Fruit fly (Drosophila melanogaster) whole organism, embryonic: ENCODE results near the gene CG17221.

ENCODE experiments used
- CG10321 ChIP-seq: fragments of 200-800 bp; sonication (Bioruptor generic); IDR thresholded peaks from 2 replicates; pipeline ENCODE4 v1.3.6; 2022; ENCODE audit warnings: missing biosample characterization, missing genetic modification characterization
- CG10565 ChIP-seq: fragments of 200-800 bp; sonication (Bioruptor generic); optimal IDR thresholded peaks from 3 replicates; lab custom pipeline; 2016; ENCODE audit warnings: missing biosample characterization, mild to moderate bottlenecking, missing genetic modification characterization
- CG14965 ChIP-seq: fragments of 200-800 bp; sonication (Bioruptor generic); optimal IDR thresholded peaks from 2 replicates; lab custom pipeline; 2016; ENCODE audit warnings: missing biosample characterization, missing genetic modification characterization, borderline replicate concordance
- CG15269 ChIP-seq: fragments of 200-800 bp; sonication (Bioruptor generic); optimal IDR thresholded peaks from 2 replicates; lab custom pipeline; 2018; ENCODE audit warnings: missing biosample characterization, mild to moderate bottlenecking, missing genetic modification characterization, moderate library complexity
- CG1603 ChIP-seq: fragments of 200-800 bp; sonication (Bioruptor generic); optimal IDR thresholded peaks from 2 replicates; lab custom pipeline; 2019; ENCODE audit warnings: missing biosample characterization, mild to moderate bottlenecking, missing genetic modification characterization, moderate library complexity
- CG17912 ChIP-seq: fragments of 200-800 bp; sonication (Bioruptor generic); optimal IDR thresholded peaks from 2 replicates; lab custom pipeline; 2018; ENCODE audit warnings: missing biosample characterization, mild to moderate bottlenecking, missing genetic modification characterization
- CG2199 ChIP-seq: fragments of 200-800 bp; sonication (Bioruptor generic); IDR thresholded peaks from 3 replicates; pipeline ENCODE4 v1.3.6; 2022; ENCODE audit warnings: missing biosample characterization, missing genetic modification characterization
- CG2875 ChIP-seq: fragments of 200-800 bp; sonication (Bioruptor generic); optimal IDR thresholded peaks from 2 replicates; lab custom pipeline; 2017; ENCODE audit warnings: missing biosample characterization, mild to moderate bottlenecking, missing genetic modification characterization, missing genetic modification reagents
- CG31224 ChIP-seq: fragments of 200-800 bp; sonication (Bioruptor generic); IDR thresholded peaks from 2 replicates; pipeline ENCODE4 v1.3.6; 2022; ENCODE audit warnings: missing biosample characterization, missing genetic modification characterization
- CG34224 ChIP-seq: fragments of 200-800 bp; sonication (Bioruptor generic); IDR thresholded peaks from 3 replicates; pipeline ENCODE4 v1.3.6; 2022; ENCODE audit warnings: missing biosample characterization, missing genetic modification characterization; ENCODE audit not compliant: partially characterized antibody
- CG5180 ChIP-seq: fragments of 200-800 bp; sonication (Bioruptor generic); optimal IDR thresholded peaks from 3 replicates; lab custom pipeline; 2017; ENCODE audit warnings: missing biosample characterization, missing genetic modification characterization, mild to moderate bottlenecking, moderate library complexity, missing genetic modification reagents
- CG6813 ChIP-seq: fragments of 200-800 bp; sonication (Bioruptor generic); optimal IDR thresholded peaks from 2 replicates; lab custom pipeline; 2017; ENCODE audit warnings: missing biosample characterization, missing genetic modification characterization, mild to moderate bottlenecking, moderate library complexity, missing genetic modification reagents
- CG7839 ChIP-seq: fragments of 200-800 bp; sonication (Bioruptor generic); optimal IDR thresholded peaks from 3 replicates; lab custom pipeline; 2018; ENCODE audit warnings: missing biosample characterization, mild to moderate bottlenecking, missing genetic modification characterization, moderate library complexity
- CG8388 ChIP-seq: fragments of 200-800 bp; sonication (Bioruptor generic); optimal IDR thresholded peaks from 2 replicates; lab custom pipeline; 2019; ENCODE audit warnings: missing biosample characterization, mild to moderate bottlenecking, missing genetic modification characterization, moderate library complexity
- CG9797 ChIP-seq: fragments of 200-800 bp; sonication (Bioruptor generic); optimal IDR thresholded peaks from 3 replicates; lab custom pipeline; 2018; ENCODE audit warnings: missing biosample characterization, mild to moderate bottlenecking, missing genetic modification characterization
- CG9932 ChIP-seq: fragments of 200-800 bp; sonication (Bioruptor generic); IDR thresholded peaks from 2 replicates; pipeline ENCODE4 v1.3.6; 2022; ENCODE audit warnings: missing biosample characterization, missing genetic modification characterization
- CHES-1-like ChIP-seq: fragments of 200-800 bp; sonication (Bioruptor generic); optimal IDR thresholded peaks from 2 replicates; lab custom pipeline; 2016; ENCODE audit warnings: missing biosample characterization, missing genetic modification characterization
- D19A ChIP-seq: fragments of 200-800 bp; optimal IDR thresholded peaks from 3 replicates; lab custom pipeline; 2019; ENCODE audit warnings: missing biosample characterization, mild to moderate bottlenecking, missing genetic modification characterization, moderate library complexity
- Dbx ChIP-seq: fragments of 200-800 bp; sonication (Bioruptor generic); IDR thresholded peaks from 3 replicates; pipeline ENCODE4 v1.3.6; 2022; ENCODE audit warnings: missing biosample characterization, missing genetic modification characterization
- Dip2 ChIP-seq: fragments of 200-800 bp; sonication (Bioruptor generic); IDR thresholded peaks from 2 replicates; pipeline ENCODE4 v1.3.6; 2022; ENCODE audit warnings: missing biosample characterization, missing genetic modification characterization
- Dp ChIP-seq: fragments of 200-800 bp; sonication (Bioruptor generic); optimal IDR thresholded peaks from 2 replicates; lab custom pipeline; 2018; ENCODE audit warnings: missing biosample characterization, mild to moderate bottlenecking, missing genetic modification characterization, moderate library complexity
- Elba2 ChIP-seq: fragments of 200-800 bp; sonication (Bioruptor generic); optimal IDR thresholded peaks from 3 replicates; lab custom pipeline; 2016; ENCODE audit warnings: missing biosample characterization, missing genetic modification characterization
- Fer1 ChIP-seq: fragments of 200-800 bp; sonication (Bioruptor generic); optimal IDR thresholded peaks from 2 replicates; lab custom pipeline; 2017; ENCODE audit warnings: missing biosample characterization, mild to moderate bottlenecking, missing genetic modification characterization
- Gug ChIP-seq: fragments of 200-800 bp; sonication (Bioruptor generic); IDR thresholded peaks from 4 replicates; pipeline ENCODE4 v1.3.6; 2022; ENCODE audit warnings: missing biosample characterization, missing genetic modification characterization
- H2.0 ChIP-seq: fragments of 200-800 bp; sonication (Bioruptor generic); IDR thresholded peaks from 2 replicates; pipeline ENCODE4 v1.3.6; 2022; ENCODE audit warnings: missing biosample characterization, missing genetic modification characterization
- NC2α ChIP-seq: fragments of 200-800 bp; sonication (Bioruptor generic); optimal IDR thresholded peaks from 2 replicates; lab custom pipeline; 2016; ENCODE audit warnings: missing biosample characterization, missing genetic modification characterization
- Neu2 ChIP-seq: fragments of 200-800 bp; sonication (Bioruptor generic); optimal IDR thresholded peaks from 3 replicates; lab custom pipeline; 2016; ENCODE audit warnings: missing biosample characterization, missing genetic modification characterization, borderline replicate concordance
- Rx ChIP-seq: fragments of 200-800 bp; sonication (Bioruptor generic); IDR thresholded peaks from 2 replicates; pipeline ENCODE4 v1.3.6; 2022; ENCODE audit warnings: missing biosample characterization, missing genetic modification characterization
- ap ChIP-seq: fragments of 200-800 bp; sonication (Bioruptor generic); IDR thresholded peaks from 2 replicates; pipeline ENCODE4 v1.3.6; 2022; ENCODE audit warnings: missing biosample characterization, missing genetic modification characterization
- az2 ChIP-seq: fragments of 200-800 bp; sonication (Bioruptor generic); optimal IDR thresholded peaks from 3 replicates; lab custom pipeline; 2016; ENCODE audit warnings: missing biosample characterization, missing genetic modification characterization
- cad ChIP-seq: fragments of >200 bp; optimal IDR thresholded peaks from 2 replicates; lab custom pipeline; 2017; ENCODE audit warnings: missing biosample characterization, missing genetic modification characterization
- chif ChIP-seq, 2 experiments: fragments of 200-800 bp; sonication (Bioruptor generic); optimal IDR thresholded peaks; 3 replicates each; lab custom pipeline; 2016; ENCODE audit warnings: missing biosample characterization in 2 of 2, missing genetic modification characterization in 2 of 2
- crp ChIP-seq, 2 experiments: fragments of 200-800 bp; sonication (Bioruptor generic); optimal IDR thresholded peaks; 2 replicates in 1 of 2; 3 replicates in 1 of 2; lab custom pipeline; 2017; ENCODE audit warnings: missing biosample characterization in 2 of 2, missing genetic modification characterization in 2 of 2, mild to moderate bottlenecking in 1 of 2, moderate library complexity in 1 of 2
- dan ChIP-seq: fragments of 200-800 bp; sonication (Bioruptor generic); IDR thresholded peaks from 2 replicates; pipeline ENCODE4 v1.3.6; 2022; ENCODE audit warnings: missing biosample characterization, missing genetic modification characterization
- dimm ChIP-seq: fragments of 200-800 bp; sonication (Bioruptor generic); IDR thresholded peaks from 2 replicates; pipeline ENCODE4 v1.3.6; 2022; ENCODE audit warnings: missing biosample characterization, missing genetic modification characterization
- dmrt99B ChIP-seq: fragments of 200-800 bp; sonication (Bioruptor generic); optimal IDR thresholded peaks from 2 replicates; lab custom pipeline; 2018; ENCODE audit warnings: missing biosample characterization, mild to moderate bottlenecking, missing genetic modification characterization, moderate library complexity
- emc ChIP-seq: fragments of 200-800 bp; sonication (Bioruptor generic); optimal IDR thresholded peaks from 2 replicates; lab custom pipeline; 2016; ENCODE audit warnings: missing biosample characterization, missing genetic modification characterization
- hbn ChIP-seq: fragments of 200-800 bp; sonication (Bioruptor generic); IDR thresholded peaks from 2 replicates; pipeline ENCODE4 v1.3.6; 2022; ENCODE audit warnings: missing biosample characterization, missing genetic modification characterization; ENCODE audit not compliant: partially characterized antibody
- hkb ChIP-seq, 2 experiments: fragments of 200-800 bp in 1 of 2; fragments of >200 bp in 1 of 2; sonication (Bioruptor generic) in 1 of 2; IDR thresholded peaks in 1 of 2; optimal IDR thresholded peaks in 1 of 2; 2 replicates each; pipeline versions ENCODE4 v1.3.6 to Lab custom; 2017 to 2022; ENCODE audit warnings: missing biosample characterization in 1 of 2, missing genetic modification characterization in 1 of 2
- kni ChIP-seq: fragments of 200-800 bp; sonication (Bioruptor generic); optimal IDR thresholded peaks from 3 replicates; lab custom pipeline; 2017; ENCODE audit warnings: mild to moderate bottlenecking, missing biosample characterization, missing genetic modification reagents, missing genetic modification characterization
- nerfin-2 ChIP-seq: fragments of 200-800 bp; sonication (Bioruptor generic); IDR thresholded peaks from 2 replicates; pipeline ENCODE4 v1.3.6; 2022; ENCODE audit warnings: missing biosample characterization, missing genetic modification characterization; ENCODE audit not compliant: partially characterized antibody
- repo ChIP-seq: fragments of 200-800 bp; sonication (Bioruptor generic); optimal IDR thresholded peaks from 2 replicates; lab custom pipeline; 2016; ENCODE audit warnings: missing biosample characterization, missing genetic modification characterization
- slbo ChIP-seq: fragments of 200-800 bp; sonication (Bioruptor generic); IDR thresholded peaks from 2 replicates; pipeline ENCODE4 v1.3.6; 2022; ENCODE audit warnings: missing biosample characterization, missing genetic modification characterization
- so ChIP-seq: fragments of 200-800 bp; sonication (Bioruptor generic); IDR thresholded peaks from 3 replicates; pipeline ENCODE4 v1.3.6; 2022; ENCODE audit warnings: missing biosample characterization, missing genetic modification characterization
- trh ChIP-seq: fragments of 200-800 bp; sonication (Bioruptor generic); optimal IDR thresholded peaks from 2 replicates; lab custom pipeline; 2016; ENCODE audit warnings: missing biosample characterization, missing genetic modification characterization
- vnd ChIP-seq: fragments of 200-800 bp; sonication (Bioruptor generic); IDR thresholded peaks from 3 replicates; pipeline ENCODE4 v1.3.6; 2022; ENCODE audit warnings: missing biosample characterization, missing genetic modification characterization; ENCODE audit not compliant: partially characterized antibody
- wek ChIP-seq: fragments of 200-800 bp; sonication (Bioruptor generic); optimal IDR thresholded peaks from 3 replicates; lab custom pipeline; 2018; ENCODE audit warnings: missing biosample characterization, mild to moderate bottlenecking, missing genetic modification characterization, moderate library complexity
- zen2 ChIP-seq: fragments of 200-800 bp; sonication (Bioruptor generic); IDR thresholded peaks from 3 replicates; pipeline ENCODE4 v1.3.6; 2022; ENCODE audit warnings: missing biosample characterization, missing genetic modification characterization; ENCODE audit not compliant: partially characterized antibody

Gene CG17221

dm6 chr2L:3055710-3056447 is 16.1 kb downstream of the CG17221 start (continued):
- TF ChIP-seq slbo (GFP tag; lab: Robert Waterston, UW) (peak; percentile 67), D19A (tag; lab: Kevin White, UChicago) (peak; percentile 94), Dp (GFP tag; lab: Kevin White, UChicago) (peak; percentile 70), trh (GFP tag; lab: Kevin White, UChicago) (no peak), NC2α (GFP tag; lab: Kevin White, UChicago) (no peak), dimm (GFP tag; lab: Robert Waterston, UW) (no peak), CG31224 (GFP tag; lab: Robert Waterston, UW) (no peak), CG6813 (no peak), wek (no peak), kni (no peak), emc (GFP tag; lab: Kevin White, UChicago) (no peak), az2 (GFP tag; lab: Kevin White, UChicago) (peak; percentile 66), CG17912 (no peak), CG15269 (tag; lab: Kevin White, UChicago) (no peak), ap (no peak), cad (GFP tag; lab: Kevin White, UChicago) (no peak), chif (GFP tag; optimal IDR thresholded peaks at IDR 0.05; lab: Kevin White, UChicago) (peak in 1 of 2 experiments; percentile 15), hkb (optimal IDR thresholded peaks at IDR 0.05; lab: Kevin White, UChicago) (no peak), hkb (GFP tag; IDR thresholded peaks at IDR 0.05; lab: Robert Waterston, UW) (no peak), CG9932 (peak; percentile 55; the same call in 1 of the 2 replicates), Gug (GFP tag; lab: Robert Waterston, UW) (no peak; the same call in 2 of the 4 replicates), CHES-1-like (GFP tag; lab: Kevin White, UChicago) (peak; percentile 24), CG10565 (no peak), Rx (GFP tag; lab: Robert Waterston, UW) (no peak), Elba2 (GFP tag; lab: Kevin White, UChicago) (no peak), Fer1 (GFP tag; lab: Kevin White, UChicago) (peak; percentile 12), Dip2 (GFP tag; lab: Robert Waterston, UW) (no peak), Neu2 (GFP tag; lab: Kevin White, UChicago) (peak; percentile 45), H2.0 (GFP tag; lab: Robert Waterston, UW) (no peak), CG10321 (GFP tag; lab: Robert Waterston, UW) (no peak), CG34224 (GFP tag; lab: Robert Waterston, UW) (peak; percentile 24; the same call in 1 of the 3 replicates), so (GFP tag; lab: Robert Waterston, UW) (no peak), repo (GFP tag; lab: Kevin White, UChicago) (no peak), CG5180 (GFP tag; lab: Kevin White, UChicago) (no peak), CG7839 (tag; lab: Kevin White, UChicago) (peak; percentile 56), CG2875 (GFP tag; lab: Kevin White, UChicago) (no peak), crp (GFP tag; optimal IDR thresholded peaks at IDR 0.05; lab: Kevin White, UChicago) (peak in 1 of 2 experiments; percentile 60), CG8388 (GFP tag; lab: Kevin White, UChicago) (no peak), CG2199 (GFP tag; lab: Robert Waterston, UW) (no peak), Dbx (GFP tag; lab: Robert Waterston, UW) (no peak), hbn (no peak), CG14965 (GFP tag; lab: Kevin White, UChicago) (no peak), vnd (GFP tag; lab: Robert Waterston, UW) (peak; percentile 7; the same call in 1 of the 3 replicates), zen2 (GFP tag; lab: Robert Waterston, UW) (no peak), dmrt99B (tag; lab: Kevin White, UChicago) (peak; percentile 59), nerfin-2 (GFP tag; lab: Robert Waterston, UW) (no peak), CG1603 (no peak), CG9797 (GFP tag; lab: Kevin White, UChicago) (no peak), dan (GFP tag; lab: Robert Waterston, UW) (no peak)
